Worm (Caenorhabditis elegans) whole organism, L2 larva: ENCODE measurements around the gene F29A7.4.

ENCODE experiments used
- C34F6.9 ChIP-seq: fragments of 150-350 bp; optimal IDR thresholded peaks from 2 replicates; lab custom pipeline; 2014; ENCODE audit warnings: missing biosample characterization, missing genetic modification characterization
- F13H6.1 ChIP-seq: sonication (generic microtip); optimal IDR thresholded peaks from 2 replicates; lab custom pipeline; 2016; ENCODE audit warnings: missing genetic modification characterization, missing compliant biosample characterization
- R02D3.7 ChIP-seq: fragments of 150-350 bp; optimal IDR thresholded peaks from 2 replicates; lab custom pipeline; 2014; ENCODE audit warnings: missing biosample characterization, missing genetic modification characterization
- Y55F3AM.14 ChIP-seq: fragments of 200-800 bp; sonication (Bioruptor generic); optimal IDR thresholded peaks from 2 replicates; lab custom pipeline; 2018; ENCODE audit warnings: mild to moderate bottlenecking, missing genetic modification characterization, missing compliant biosample characterization
- ZK546.5 ChIP-seq: sonication (generic microtip); optimal IDR thresholded peaks from 2 replicates; lab custom pipeline; 2017; ENCODE audit warnings: missing biosample characterization, missing genetic modification characterization
- alr-1 ChIP-seq: fragments of 150-350 bp; optimal IDR thresholded peaks from 2 replicates; lab custom pipeline; 2014; ENCODE audit warnings: missing biosample characterization, missing genetic modification characterization
- ama-1 ChIP-seq: fragments of 150-350 bp; optimal IDR thresholded peaks from 2 replicates; lab custom pipeline; 2018; ENCODE audit warnings: inconsistent platforms
- blmp-1 ChIP-seq: sonication (generic microtip); optimal IDR thresholded peaks from 2 replicates; lab custom pipeline; 2017; ENCODE audit warnings: missing genetic modification characterization, mild to moderate bottlenecking, missing compliant biosample characterization, antibody characterized with exemption, moderate library complexity; ENCODE audit not compliant: insufficient read depth
- ceh-16 ChIP-seq: fragments of 150-350 bp; optimal IDR thresholded peaks from 2 replicates; lab custom pipeline; 2014; ENCODE audit warnings: missing biosample characterization, missing genetic modification characterization
- crh-2 ChIP-seq: sonication (generic microtip); optimal IDR thresholded peaks from 2 replicates; lab custom pipeline; 2017; ENCODE audit warnings: missing biosample characterization, missing genetic modification characterization
- elt-1 ChIP-seq: fragments of 150-350 bp; optimal IDR thresholded peaks from 2 replicates; lab custom pipeline; 2014; ENCODE audit warnings: missing biosample characterization, missing genetic modification characterization
- elt-3 ChIP-seq: sonication (generic microtip); optimal IDR thresholded peaks from 2 replicates; lab custom pipeline; 2017; ENCODE audit warnings: missing biosample characterization, missing genetic modification characterization
- fos-1 ChIP-seq: fragments of 150-350 bp; optimal IDR thresholded peaks from 2 replicates; lab custom pipeline; 2014; ENCODE audit warnings: missing biosample characterization, missing genetic modification characterization
- gmeb-1 ChIP-seq: fragments of 150-350 bp; optimal IDR thresholded peaks from 2 replicates; lab custom pipeline; 2014; ENCODE audit warnings: missing biosample characterization, missing genetic modification characterization
- lin-13 ChIP-seq: fragments of 150-350 bp; optimal IDR thresholded peaks from 2 replicates; lab custom pipeline; 2014; ENCODE audit warnings: missing biosample characterization, missing genetic modification reagents, missing genetic modification characterization
- lin-39 ChIP-seq: fragments of 150-350 bp; optimal IDR thresholded peaks from 2 replicates; lab custom pipeline; 2014; ENCODE audit warnings: missing biosample characterization, missing genetic modification reagents, missing genetic modification characterization
- lsy-2 ChIP-seq, 2 experiments: fragments of 150-350 bp in 1 of 2; sonication (generic microtip) in 1 of 2; optimal IDR thresholded peaks; 2 replicates each; lab custom pipeline; 2014 to 2017; ENCODE audit warnings: missing biosample characterization in 2 of 2, missing genetic modification characterization in 2 of 2
- mdl-1 ChIP-seq, 2 experiments: fragments of 150-350 bp in 1 of 2; sonication (generic microtip) in 1 of 2; optimal IDR thresholded peaks; 2 replicates each; lab custom pipeline; 2017; ENCODE audit warnings: missing biosample characterization in 2 of 2, missing genetic modification characterization in 2 of 2
- nhr-11 ChIP-seq: fragments of 150-350 bp; optimal IDR thresholded peaks from 2 replicates; lab custom pipeline; 2014; ENCODE audit warnings: missing biosample characterization, missing genetic modification characterization
- nhr-12 ChIP-seq: fragments of 150-350 bp; optimal IDR thresholded peaks from 2 replicates; lab custom pipeline; 2014; ENCODE audit warnings: missing biosample characterization, missing genetic modification characterization
- nhr-129 ChIP-seq: fragments of 150-350 bp; optimal IDR thresholded peaks from 2 replicates; lab custom pipeline; 2014; ENCODE audit warnings: missing biosample characterization, missing genetic modification characterization
- nhr-21 ChIP-seq: fragments of 150-350 bp; optimal IDR thresholded peaks from 2 replicates; lab custom pipeline; 2014; ENCODE audit warnings: missing biosample characterization, missing genetic modification characterization
- nhr-6 ChIP-seq: fragments of 150-350 bp; optimal IDR thresholded peaks from 2 replicates; lab custom pipeline; 2014; ENCODE audit warnings: missing biosample characterization, missing genetic modification characterization
- nhr-77 ChIP-seq: fragments of 150-350 bp; optimal IDR thresholded peaks from 2 replicates; lab custom pipeline; 2014; ENCODE audit warnings: missing biosample characterization, missing genetic modification characterization
- peb-1 ChIP-seq: fragments of 150-350 bp; optimal IDR thresholded peaks from 2 replicates; lab custom pipeline; 2014; ENCODE audit warnings: missing biosample characterization, missing genetic modification characterization
- sem-4 ChIP-seq: fragments of 150-350 bp; optimal IDR thresholded peaks from 2 replicates; lab custom pipeline; 2014; ENCODE audit warnings: missing biosample characterization, missing genetic modification reagents, missing genetic modification characterization
- skn-1 ChIP-seq: sonication (generic microtip); optimal IDR thresholded peaks from 2 replicates; lab custom pipeline; 2017; ENCODE audit warnings: missing biosample characterization, missing genetic modification characterization
- sma-3 ChIP-seq: sonication (generic microtip); optimal IDR thresholded peaks from 2 replicates; lab custom pipeline; 2016; ENCODE audit warnings: missing genetic modification reagents, missing genetic modification characterization, missing compliant biosample characterization
- unc-39 ChIP-seq: fragments of 150-350 bp; optimal IDR thresholded peaks from 2 replicates; lab custom pipeline; 2014; ENCODE audit warnings: missing biosample characterization, missing genetic modification characterization
- unc-55 ChIP-seq: fragments of 150-350 bp; sonication (generic microtip); optimal IDR thresholded peaks from 3 replicates; lab custom pipeline; 2014; ENCODE audit warnings: missing biosample characterization, missing genetic modification reagents, missing genetic modification characterization
- unc-62 ChIP-seq: fragments of 150-350 bp; optimal IDR thresholded peaks from 2 replicates; lab custom pipeline; 2014; ENCODE audit warnings: missing biosample characterization, missing genetic modification reagents, missing genetic modification characterization
- zag-1 ChIP-seq: fragments of 150-350 bp; optimal IDR thresholded peaks from 2 replicates; lab custom pipeline; 2014; ENCODE audit warnings: missing biosample characterization, missing genetic modification characterization
- ztf-1 ChIP-seq: fragments of 200-800 bp; sonication (Bioruptor generic); conservative IDR thresholded peaks from 2 replicates; pipeline ENCODE4 v1.3.6; 2022; ENCODE audit warnings: missing genetic modification characterization, missing compliant biosample characterization
- ztf-11 ChIP-seq: sonication (generic microtip); optimal IDR thresholded peaks from 2 replicates; lab custom pipeline; 2017; ENCODE audit warnings: missing biosample characterization, missing genetic modification characterization

F29A7.4 gene

DNA sequence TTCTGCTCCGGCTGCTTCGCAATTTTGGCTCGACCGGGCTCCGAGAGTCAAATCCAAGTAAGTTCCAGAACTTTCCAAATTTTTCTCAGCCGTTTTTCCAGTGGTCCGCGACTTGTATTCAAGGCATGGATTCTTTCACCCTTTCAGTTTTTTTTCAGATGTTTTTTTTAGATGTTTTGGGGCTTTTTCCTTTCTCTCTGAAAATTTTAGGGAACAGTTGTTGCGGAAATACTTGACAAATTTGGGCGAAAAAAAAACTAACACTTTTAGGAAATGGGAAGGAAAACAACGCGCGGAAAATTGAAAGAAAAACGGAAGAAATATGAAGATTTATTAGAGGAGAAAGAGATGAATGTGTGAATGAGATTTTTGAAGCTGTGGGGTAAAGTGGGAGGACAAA lies 24.2 kb upstream of the F29A7.4 start, which contains the start of the genes T05A8.11 and nep-2:
T05A8.11 (minus strand) TSS at position 101 of the 400 bp plus-strand sequence.
nep-2 (minus strand) TSS at position 192 of the 400 bp plus-strand sequence.
- TF ChIP-seq lin-13 (GFP tag; lab: Kevin White, UChicago) (no peak), unc-55 (GFP tag; lab: Kevin White, UChicago) (no peak), skn-1 (tag; lab: Kevin White, UChicago) (no peak), fos-1 (tag; lab: Kevin White, UChicago) (no peak), ama-1 (lab: Kevin White, UChicago) (no peak), lsy-2 (tag; optimal IDR thresholded peaks at IDR 0.05; lab: Kevin White, UChicago) (no peak), mdl-1 (tag; optimal IDR thresholded peaks at IDR 0.05; lab: Kevin White, UChicago) (no peak), ZK546.5 (no peak), ztf-11 (tag; lab: Kevin White, UChicago) (no peak), R02D3.7 (tag; lab: Kevin White, UChicago) (no peak), nhr-12 (tag; lab: Kevin White, UChicago) (no peak)

DNA sequence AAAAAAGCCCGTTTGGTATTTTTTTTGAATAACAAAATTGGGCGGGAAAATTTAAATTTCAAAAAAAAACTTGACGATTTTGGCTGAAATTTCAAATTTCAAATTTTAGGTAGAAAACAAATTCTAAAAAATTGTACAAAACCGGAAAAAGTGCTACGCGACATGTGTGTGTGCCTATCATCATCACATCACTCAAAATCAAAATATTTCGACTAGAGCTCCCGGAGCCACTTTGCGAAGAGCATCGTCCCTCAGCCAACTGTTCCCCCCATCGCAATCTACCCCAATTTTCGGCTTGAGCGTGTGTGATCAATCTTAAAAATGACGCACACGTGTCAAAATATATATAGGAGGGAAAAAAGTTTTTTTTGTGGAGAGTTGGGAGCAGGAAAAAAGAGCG lies 23.0 kb upstream of the F29A7.4 start:
- TF ChIP-seq unc-39 (tag; lab: Kevin White, UChicago), result no peak
- TF ChIP-seq mdl-1 (tag; optimal IDR thresholded peaks at IDR 0.05; lab: Kevin White, UChicago), result no peak
- no peak for TF ChIP-seq ama-1 (lab: Kevin White, UChicago)
- TF ChIP-seq nhr-6, result no peak
- TF ChIP-seq Y55F3AM.14 (GFP tag; lab: Kevin White, UChicago), result no peak
- TF ChIP-seq C34F6.9 (tag; lab: Kevin White, UChicago), result peak; percentile 1

DNA sequence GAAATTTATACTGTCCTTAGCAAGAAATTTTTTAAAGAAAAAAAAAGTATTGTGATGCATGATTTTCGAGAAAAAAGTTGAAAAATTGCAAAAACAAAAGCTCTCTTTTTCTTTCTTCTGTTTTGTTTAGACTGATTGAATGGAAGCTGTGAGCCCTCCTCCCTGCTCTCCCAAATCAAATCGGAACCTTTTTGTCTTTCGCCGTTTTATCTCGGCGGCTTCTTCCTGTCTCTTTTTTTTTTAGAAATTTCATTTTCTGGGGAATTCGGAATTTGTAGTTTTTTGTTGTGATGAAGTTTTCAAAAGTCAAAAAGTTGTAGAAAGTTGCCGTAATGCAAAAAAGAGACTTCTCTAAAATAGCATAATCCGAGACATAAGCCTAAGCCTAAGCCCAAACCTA lies 19.2 kb upstream of the F29A7.4 start:
- no peak for TF ChIP-seq skn-1 (tag; lab: Kevin White, UChicago)
- TF ChIP-seq F13H6.1 (tag; lab: Kevin White, UChicago), result no peak
- no peak for TF ChIP-seq lsy-2 (tag; optimal IDR thresholded peaks at IDR 0.05; lab: Kevin White, UChicago)

DNA sequence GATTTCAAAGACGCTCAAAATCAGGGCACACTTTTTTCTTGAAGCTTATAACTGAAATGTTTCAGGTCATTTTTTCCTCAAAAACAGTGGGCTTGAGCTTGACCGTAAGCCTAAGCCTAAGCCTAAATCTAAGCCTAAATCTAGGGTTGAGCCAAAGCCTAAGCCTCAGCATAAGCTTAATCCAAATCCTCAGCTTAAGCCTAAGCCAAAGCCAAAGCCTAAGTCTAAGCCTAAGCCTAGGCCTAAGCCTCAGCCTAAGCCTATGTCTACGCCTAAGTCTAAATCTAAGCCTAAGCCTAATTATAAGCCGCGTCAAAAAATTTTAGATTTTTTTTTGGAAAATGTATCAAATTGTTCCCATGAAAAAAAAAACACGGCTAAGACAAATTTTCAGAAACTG lies 15.5 kb upstream of the F29A7.4 start:
- TF ChIP-seq sem-4 (tag; lab: Kevin White, UChicago), result no peak
- TF ChIP-seq elt-3 (tag; lab: Kevin White, UChicago), result no peak
- TF ChIP-seq nhr-77 (tag; lab: Kevin White, UChicago), result no peak
- no peak for TF ChIP-seq lin-39 (tag; lab: Kevin White, UChicago)
- TF ChIP-seq ceh-16 (tag; lab: Kevin White, UChicago), result no peak
- TF ChIP-seq zag-1 (tag; lab: Kevin White, UChicago), result no peak
- TF ChIP-seq alr-1 (tag; lab: Kevin White, UChicago), result no peak
- no peak for TF ChIP-seq nhr-6
- TF ChIP-seq ama-1 (lab: Kevin White, UChicago), result no peak
- no peak for TF ChIP-seq unc-62
- no peak for TF ChIP-seq ztf-1 (GFP tag; lab: Robert Waterston, UW)
- no peak for TF ChIP-seq sma-3 (GFP tag; lab: Kevin White, UChicago)
- TF ChIP-seq crh-2, result no peak
- TF ChIP-seq elt-1 (tag; lab: Kevin White, UChicago), result no peak
- TF ChIP-seq peb-1 (tag; lab: Kevin White, UChicago), result no peak
- TF ChIP-seq gmeb-1 (tag; lab: Kevin White, UChicago), result no peak
- TF ChIP-seq nhr-11 (tag; lab: Kevin White, UChicago), result no peak
- TF ChIP-seq unc-55 (GFP tag; lab: Kevin White, UChicago), result no peak
- TF ChIP-seq nhr-129 (tag; lab: Kevin White, UChicago), result no peak
- TF ChIP-seq blmp-1 (tag; lab: Kevin White, UChicago), result no peak

DNA sequence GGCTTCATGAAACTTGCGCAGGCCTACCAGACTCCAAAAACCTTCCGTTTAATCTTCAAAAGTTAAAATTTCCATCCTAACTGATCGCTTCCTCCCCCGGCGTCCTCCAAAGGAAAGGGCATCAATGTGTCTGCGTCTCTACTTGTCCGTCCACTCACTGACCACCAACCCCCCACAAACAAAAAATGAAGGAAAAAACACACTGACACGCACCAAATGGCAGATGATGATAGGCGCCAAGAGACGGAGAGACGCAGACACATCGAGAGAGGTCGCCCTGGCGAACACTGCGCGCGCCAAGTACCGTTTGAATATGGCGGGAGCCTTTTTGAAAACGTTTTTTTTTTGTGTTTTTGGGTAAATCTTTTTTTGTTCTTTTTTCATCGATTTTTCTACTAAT lies 15.1 kb upstream of the F29A7.4 start:
- TF ChIP-seq peb-1 (tag; lab: Kevin White, UChicago), result no peak
- no peak for TF ChIP-seq mdl-1 (tag; optimal IDR thresholded peaks at IDR 0.05; lab: Kevin White, UChicago)
- no peak for TF ChIP-seq nhr-6
- TF ChIP-seq zag-1 (tag; lab: Kevin White, UChicago), result no peak
- TF ChIP-seq nhr-129 (tag; lab: Kevin White, UChicago), result peak; percentile 4
- no peak for TF ChIP-seq ama-1 (lab: Kevin White, UChicago)
- TF ChIP-seq fos-1 (tag; lab: Kevin White, UChicago), result peak; percentile 13
- TF ChIP-seq Y55F3AM.14 (GFP tag; lab: Kevin White, UChicago), result no peak
- no peak for TF ChIP-seq nhr-21 (tag; lab: Kevin White, UChicago)
- TF ChIP-seq ceh-16 (tag; lab: Kevin White, UChicago), result peak; percentile 30
- TF ChIP-seq F13H6.1 (tag; lab: Kevin White, UChicago), result peak; percentile 67
- TF ChIP-seq lsy-2 (tag; optimal IDR thresholded peaks at IDR 0.05; lab: Kevin White, UChicago), result peak in 1 of 2 experiments; percentile 22
- peak; percentile 28 for TF ChIP-seq C34F6.9 (tag; lab: Kevin White, UChicago)
- no peak for TF ChIP-seq nhr-12 (tag; lab: Kevin White, UChicago)
- TF ChIP-seq, all 48 proteins: peak for 6
